Worm (Caenorhabditis elegans): Measurements from ENCODE around the gene rpt-4.

rpt-4 gene

DNA sequence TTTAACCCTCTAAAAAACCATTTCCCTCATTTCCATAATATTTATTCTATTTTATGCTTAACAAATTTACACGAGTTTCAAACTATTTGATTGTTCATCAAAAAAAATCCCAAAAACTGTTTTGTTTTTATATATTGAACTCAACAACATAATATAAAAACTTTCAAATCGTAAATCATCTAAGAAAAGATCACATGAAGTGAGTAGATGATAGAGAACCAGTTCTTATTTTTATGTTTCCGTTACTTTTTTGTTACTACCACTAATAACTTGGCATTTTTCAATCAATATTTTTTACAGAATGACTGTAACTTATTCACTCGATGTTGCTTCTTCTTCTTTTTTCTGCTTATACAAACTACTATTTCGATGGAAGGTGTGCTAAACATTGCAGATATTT, 33.3 kb downstream of the rpt-4 start, which contains the start of gene best-3:
TSS of gene best-3 (plus strand) at position 301 of the 400 bp plus-strand sequence.
- TF ChIP-seq swsn-7 (tag; optimal IDR thresholded peaks at IDR 0.05) (no peak), aha-1 (tag; optimal IDR thresholded peaks at IDR 0.05) (no peak), lin-13 (GFP tag; optimal IDR thresholded peaks at IDR 0.05) (no peak), lin-35 (GFP tag; optimal IDR thresholded peaks at IDR 0.05) (no peak), grh-1 (GFP tag; IDR thresholded peaks at IDR 0.05) (no peak), unc-130 (tag; optimal IDR thresholded peaks at IDR 0.05) (no peak), xbp-1 (tag; optimal IDR thresholded peaks at IDR 0.05) (no peak)

DNA sequence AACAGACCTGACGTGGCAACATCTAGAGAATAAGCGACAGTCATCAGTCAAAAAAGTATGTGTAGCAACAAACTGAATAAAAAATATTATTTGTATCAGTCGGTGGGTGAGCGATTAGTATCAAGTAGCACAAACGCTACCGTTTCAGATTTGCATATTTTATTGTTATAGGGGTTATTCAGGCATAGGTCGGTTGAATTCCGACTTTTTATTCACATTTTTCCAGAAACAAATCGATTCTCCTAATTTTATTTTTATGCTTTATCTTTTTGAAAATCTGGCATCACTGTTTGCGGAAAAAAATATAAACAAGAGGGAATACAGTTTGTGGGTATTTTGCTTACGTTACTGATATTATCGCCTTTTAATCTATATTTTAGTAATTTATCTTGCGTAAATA, 34.2 kb downstream of the rpt-4 start, which contains the start of gene best-4:
TSS of gene best-4 (minus strand) at position 101 of the 400 bp plus-strand sequence.
- no peak for TF ChIP-seq skn-1 (tag; optimal IDR thresholded peaks at IDR 0.05)
- no peak for TF ChIP-seq nhr-237 (tag; optimal IDR thresholded peaks at IDR 0.05)
- TF ChIP-seq dpl-1 (GFP tag; optimal IDR thresholded peaks at IDR 0.05), result no peak
- TF ChIP-seq snpc-4 (tag; optimal IDR thresholded peaks at IDR 0.05), result no peak
- no peak for TF ChIP-seq egl-27 (tag; optimal IDR thresholded peaks at IDR 0.05)
- TF ChIP-seq ceh-82 (tag; optimal IDR thresholded peaks at IDR 0.05), result no peak

DNA sequence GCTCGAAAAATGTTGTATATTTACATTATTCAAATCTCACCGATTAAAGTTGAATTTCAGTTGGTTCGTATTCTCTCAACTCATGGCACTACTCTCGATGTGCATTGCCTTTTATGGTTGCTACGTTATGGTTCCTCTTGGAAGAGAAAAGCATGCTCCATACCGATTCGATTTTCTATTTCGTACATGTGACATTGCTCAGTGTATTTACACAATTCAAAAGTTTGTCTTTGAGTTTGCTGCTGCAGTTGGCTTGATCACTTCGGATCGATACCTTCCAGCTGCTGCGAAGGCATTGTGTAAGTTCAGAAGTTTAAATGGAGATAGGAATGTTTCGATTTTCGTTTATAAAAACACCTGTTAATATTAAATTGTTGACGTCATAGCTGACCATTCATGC, 37.8 kb downstream of the rpt-4 start:
- no peak for TF ChIP-seq nhr-19 (GFP tag; conservative IDR thresholded peaks at IDR 0.05)

DNA sequence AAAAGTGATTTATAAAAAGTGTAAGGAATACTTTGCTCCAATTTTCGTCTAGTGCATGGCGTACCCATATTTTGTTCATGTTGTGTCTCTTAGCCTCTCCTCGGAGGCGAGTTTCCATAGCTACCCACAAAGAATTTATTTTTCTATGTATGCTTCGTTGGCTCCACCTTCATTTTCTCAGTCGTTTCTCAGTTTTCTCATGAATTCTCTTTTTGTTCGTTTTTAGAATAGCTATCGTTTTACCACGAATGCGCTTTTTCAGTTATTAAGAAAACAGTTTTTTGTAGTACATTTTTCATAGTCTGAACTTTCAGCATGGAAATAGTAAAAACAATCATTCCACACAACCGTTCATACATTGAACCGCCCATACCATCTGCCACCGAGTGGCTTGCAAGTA, 39.7 kb downstream of the rpt-4 start, which contains the start of gene osta-1:
TSS of gene osta-1 (plus strand) at position 309 of the 400 bp plus-strand sequence.
- TF ChIP-seq nhr-11 (tag; optimal IDR thresholded peaks at IDR 0.05) (peak; percentile 45), fkh-10 (GFP tag; optimal IDR thresholded peaks at IDR 0.05) (no peak), unc-30 (tag; optimal IDR thresholded peaks at IDR 0.05) (no peak), mab-9 (GFP tag; IDR thresholded peaks at IDR 0.05) (no peak), nhr-84 (tag; optimal IDR thresholded peaks at IDR 0.05) (no peak), ceh-88 (GFP tag; IDR thresholded peaks at IDR 0.05) (no peak), nhr-237 (tag; optimal IDR thresholded peaks at IDR 0.05) (no peak), snpc-4 (tag; optimal IDR thresholded peaks at IDR 0.05) (no peak), nhr-71 (tag; optimal IDR thresholded peaks at IDR 0.05) (peak; percentile 46), grh-1 (GFP tag; IDR thresholded peaks at IDR 0.05) (no peak), sox-4 (tag; optimal IDR thresholded peaks at IDR 0.05) (no peak), fkh-8 (tag; optimal IDR thresholded peaks at IDR 0.05) (peak; percentile 86), C34B4.2 (tag; optimal IDR thresholded peaks at IDR 0.05) (no peak)

DNA sequence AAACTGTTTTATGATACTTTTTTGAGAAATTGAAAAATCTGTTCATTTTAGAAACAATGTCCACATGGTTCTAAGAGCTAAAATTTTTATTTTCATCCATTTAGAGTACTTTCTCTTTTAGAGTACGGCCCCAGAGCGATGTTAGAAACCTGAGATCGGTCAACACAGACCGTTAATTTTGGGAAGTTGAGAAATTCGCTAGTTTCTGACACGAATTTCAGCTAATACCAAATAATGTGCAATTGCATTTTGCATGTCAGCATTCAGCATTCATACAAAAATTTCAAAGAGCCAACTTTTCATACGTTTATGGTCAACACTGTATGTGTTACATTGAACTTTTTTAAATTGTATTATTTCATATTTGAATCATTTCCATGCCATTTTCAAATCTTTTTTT, 41.2 kb downstream of the rpt-4 start:
- no peak for TF ChIP-seq efl-1 (optimal IDR thresholded peaks at IDR 0.05)
- peak in 1 of 2 experiments; percentile 82 for TF ChIP-seq efl-1 (GFP tag; optimal IDR thresholded peaks at IDR 0.05 in 1 of 2)
- no peak for TF ChIP-seq ceh-88 (GFP tag; IDR thresholded peaks at IDR 0.05)

DNA sequence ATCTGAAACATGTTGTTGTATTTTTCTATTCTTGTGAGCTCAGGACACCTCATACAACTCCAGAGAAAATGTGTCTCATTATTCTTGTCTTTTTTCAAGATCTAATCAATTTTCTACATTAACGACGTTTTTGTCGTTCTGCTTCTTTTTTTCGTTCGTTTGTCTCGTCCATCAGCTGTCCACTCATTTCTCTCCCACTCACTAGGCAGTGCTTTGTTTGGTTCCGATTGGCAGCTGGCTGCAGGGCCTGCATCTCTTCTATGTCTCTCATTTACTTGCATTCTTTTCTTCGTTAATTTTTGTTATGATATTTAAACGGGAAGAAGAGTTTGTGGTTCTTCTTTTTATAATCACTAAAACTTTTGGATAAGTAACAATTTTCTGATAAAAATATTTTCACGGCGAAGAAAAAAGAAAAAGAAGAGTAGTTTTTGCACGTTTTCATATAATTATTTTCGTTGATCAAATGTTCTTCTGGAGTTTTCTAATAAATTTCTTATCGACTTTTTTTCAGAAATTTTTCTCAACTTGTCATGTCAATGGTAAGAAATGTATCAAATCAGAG, 44.6 kb downstream of the rpt-4 start, which contains the start of gene 2L52.1:
TSS of gene 2L52.1 (plus strand) at position 515 of the 565 bp plus-strand sequence.
- TF ChIP-seq mep-1 (tag; optimal IDR thresholded peaks at IDR 0.05) (peak; percentile 26), vab-15 (tag; optimal IDR thresholded peaks at IDR 0.05) (no peak), ceh-63 (GFP tag; optimal IDR thresholded peaks at IDR 0.05) (no peak), efl-1 (optimal IDR thresholded peaks at IDR 0.05) (no peak), efl-1 (GFP tag; optimal IDR thresholded peaks at IDR 0.05 in 1 of 2) (no peak), hlh-4 (tag; optimal IDR thresholded peaks at IDR 0.05) (no peak), hpl-2 (GFP tag; optimal IDR thresholded peaks at IDR 0.05) (no peak), rnt-1 (tag; optimal IDR thresholded peaks at IDR 0.05) (peak; percentile 6), xbp-1 (tag; optimal IDR thresholded peaks at IDR 0.05) (no peak), blmp-1 (tag; optimal IDR thresholded peaks at IDR 0.05) (peak; percentile 48), snu-23 (GFP tag; optimal IDR thresholded peaks at IDR 0.05) (no peak)
